Fruit fly (Drosophila melanogaster) whole organism, embryonic: ENCODE measurements around the gene ana1.

ENCODE experiments used
- B-H1 ChIP-seq: fragments of 200-800 bp; sonication (Bioruptor generic); IDR thresholded peaks from 3 replicates; pipeline ENCODE4 v1.3.6; 2022; ENCODE audit warnings: missing biosample characterization, missing genetic modification characterization
- Blimp-1 ChIP-seq: fragments of 200-800 bp; sonication (Bioruptor generic); optimal IDR thresholded peaks from 3 replicates; lab custom pipeline; 2018; ENCODE audit warnings: missing biosample characterization, missing genetic modification characterization, mild to moderate bottlenecking, moderate library complexity, missing genetic modification reagents
- CG10462 ChIP-seq: fragments of 200-800 bp; sonication (Bioruptor generic); optimal IDR thresholded peaks from 2 replicates; lab custom pipeline; 2016; ENCODE audit warnings: missing biosample characterization, missing genetic modification characterization
- CG11247 ChIP-seq: fragments of 200-800 bp; sonication (Bioruptor generic); IDR thresholded peaks from 2 replicates; pipeline ENCODE4 v1.3.6; 2022; ENCODE audit warnings: missing biosample characterization, missing genetic modification characterization
- CG1233 ChIP-seq: fragments of 200-800 bp; sonication (Bioruptor generic); optimal IDR thresholded peaks from 4 replicates; lab custom pipeline; 2018; ENCODE audit warnings: missing biosample characterization, mild to moderate bottlenecking, missing genetic modification characterization
- CG12391 ChIP-seq: fragments of 200-800 bp; sonication (Bioruptor generic); optimal IDR thresholded peaks from 3 replicates; lab custom pipeline; 2018; ENCODE audit warnings: missing biosample characterization, mild to moderate bottlenecking, missing genetic modification characterization, moderate library complexity
- CG14014 ChIP-seq: fragments of 200-800 bp; sonication (Bioruptor generic); IDR thresholded peaks from 2 replicates; pipeline ENCODE4 v1.3.6; 2022; ENCODE audit warnings: missing biosample characterization, missing genetic modification characterization
- CG14667 ChIP-seq: fragments of 200-800 bp; sonication (Bioruptor generic); IDR thresholded peaks from 2 replicates; pipeline ENCODE4 v1.3.6; 2022; ENCODE audit warnings: missing biosample characterization, missing genetic modification characterization
- CG15073 ChIP-seq: fragments of 200-800 bp; sonication (Bioruptor generic); optimal IDR thresholded peaks from 2 replicates; lab custom pipeline; 2016; ENCODE audit warnings: missing biosample characterization, missing genetic modification characterization
- CG15269 ChIP-seq: fragments of 200-800 bp; sonication (Bioruptor generic); optimal IDR thresholded peaks from 2 replicates; lab custom pipeline; 2018; ENCODE audit warnings: missing biosample characterization, mild to moderate bottlenecking, missing genetic modification characterization, moderate library complexity
- CG15696 ChIP-seq: fragments of 200-800 bp; sonication (Bioruptor generic); optimal IDR thresholded peaks from 2 replicates; lab custom pipeline; 2019; ENCODE audit warnings: missing biosample characterization, mild to moderate bottlenecking, missing genetic modification characterization, moderate library complexity
- CG17829 ChIP-seq: fragments of 200-800 bp; optimal IDR thresholded peaks from 2 replicates; lab custom pipeline; 2019; ENCODE audit warnings: missing biosample characterization, mild to moderate bottlenecking, missing genetic modification characterization, moderate library complexity
- CG17912 ChIP-seq: fragments of 200-800 bp; sonication (Bioruptor generic); optimal IDR thresholded peaks from 2 replicates; lab custom pipeline; 2018; ENCODE audit warnings: missing biosample characterization, mild to moderate bottlenecking, missing genetic modification characterization
- CG18262 ChIP-seq: fragments of 200-800 bp; optimal IDR thresholded peaks from 3 replicates; lab custom pipeline; 2019; ENCODE audit warnings: missing biosample characterization, mild to moderate bottlenecking, missing genetic modification characterization, moderate library complexity
- CG33557 ChIP-seq: fragments of 200-800 bp; sonication (Bioruptor generic); optimal IDR thresholded peaks from 2 replicates; lab custom pipeline; 2019; ENCODE audit warnings: missing biosample characterization, mild to moderate bottlenecking, missing genetic modification characterization, moderate library complexity
- CG3838 ChIP-seq: fragments of 200-800 bp; sonication (Bioruptor generic); optimal IDR thresholded peaks from 3 replicates; lab custom pipeline; 2016; ENCODE audit warnings: missing biosample characterization, missing genetic modification characterization
- CG4360 ChIP-seq: fragments of 200-800 bp; sonication (Bioruptor generic); IDR thresholded peaks from 2 replicates; pipeline ENCODE4 v1.3.6; 2022; ENCODE audit warnings: missing biosample characterization, missing genetic modification characterization
- CG5245 ChIP-seq: fragments of 200-800 bp; sonication (Bioruptor generic); optimal IDR thresholded peaks from 3 replicates; lab custom pipeline; 2016; ENCODE audit warnings: missing biosample characterization, missing genetic modification characterization
- CG7556 ChIP-seq: fragments of 200-800 bp; sonication (Bioruptor generic); optimal IDR thresholded peaks from 2 replicates; lab custom pipeline; 2017; ENCODE audit warnings: missing biosample characterization, mild to moderate bottlenecking, missing genetic modification characterization
- CG7839 ChIP-seq: fragments of 200-800 bp; sonication (Bioruptor generic); optimal IDR thresholded peaks from 3 replicates; lab custom pipeline; 2018; ENCODE audit warnings: missing biosample characterization, mild to moderate bottlenecking, missing genetic modification characterization, moderate library complexity
- CG7928 ChIP-seq: fragments of 200-800 bp; sonication (Bioruptor generic); optimal IDR thresholded peaks from 2 replicates; lab custom pipeline; 2017; ENCODE audit warnings: missing biosample characterization, mild to moderate bottlenecking, missing genetic modification characterization
- CG8290 ChIP-seq, 3 experiments: fragments of 200-800 bp; sonication (Bioruptor generic); optimal IDR thresholded peaks; 2 replicates each; lab custom pipeline; 2016 to 2019; ENCODE audit warnings: missing biosample characterization in 3 of 3, missing genetic modification characterization in 3 of 3, mild to moderate bottlenecking in 2 of 3, moderate library complexity in 1 of 3
- CG9727 ChIP-seq: fragments of 200-800 bp; sonication (Bioruptor generic); optimal IDR thresholded peaks from 3 replicates; lab custom pipeline; 2017; ENCODE audit warnings: missing biosample characterization, mild to moderate bottlenecking, missing genetic modification characterization
- CG9876 ChIP-seq: fragments of 200-800 bp; sonication (Bioruptor generic); optimal IDR thresholded peaks from 2 replicates; lab custom pipeline; 2016; ENCODE audit warnings: missing biosample characterization, missing genetic modification characterization
- CG9932 ChIP-seq: fragments of 200-800 bp; sonication (Bioruptor generic); IDR thresholded peaks from 2 replicates; pipeline ENCODE4 v1.3.6; 2022; ENCODE audit warnings: missing biosample characterization, missing genetic modification characterization
- D19A ChIP-seq: fragments of 200-800 bp; optimal IDR thresholded peaks from 3 replicates; lab custom pipeline; 2019; ENCODE audit warnings: missing biosample characterization, mild to moderate bottlenecking, missing genetic modification characterization, moderate library complexity
- D19B ChIP-seq: fragments of 200-800 bp; sonication (Bioruptor generic); optimal IDR thresholded peaks from 2 replicates; lab custom pipeline; 2017; ENCODE audit warnings: missing biosample characterization, mild to moderate bottlenecking, missing genetic modification characterization
- NfI ChIP-seq: fragments of 200-800 bp; sonication (Bioruptor generic); optimal IDR thresholded peaks from 3 replicates; lab custom pipeline; 2018; ENCODE audit warnings: missing biosample characterization, mild to moderate bottlenecking, missing genetic modification characterization, moderate library complexity
- Opbp ChIP-seq: fragments of 200-800 bp; sonication (Bioruptor generic); IDR thresholded peaks from 3 replicates; pipeline ENCODE4 v1.3.6; 2022; ENCODE audit warnings: missing biosample characterization, missing genetic modification characterization; ENCODE audit not compliant: partially characterized antibody
- Rx ChIP-seq: fragments of 200-800 bp; sonication (Bioruptor generic); IDR thresholded peaks from 2 replicates; pipeline ENCODE4 v1.3.6; 2022; ENCODE audit warnings: missing biosample characterization, missing genetic modification characterization
- Spps ChIP-seq: fragments of 200-800 bp; sonication (Bioruptor generic); optimal IDR thresholded peaks from 2 replicates; lab custom pipeline; 2018; ENCODE audit warnings: missing biosample characterization, mild to moderate bottlenecking, missing genetic modification characterization
- Sry-δ ChIP-seq: fragments of 200-800 bp; sonication (Bioruptor generic); optimal IDR thresholded peaks from 2 replicates; lab custom pipeline; 2016; ENCODE audit warnings: missing biosample characterization, missing genetic modification characterization
- ap ChIP-seq: fragments of 200-800 bp; sonication (Bioruptor generic); IDR thresholded peaks from 2 replicates; pipeline ENCODE4 v1.3.6; 2022; ENCODE audit warnings: missing biosample characterization, missing genetic modification characterization
- btn ChIP-seq: fragments of 200-800 bp; sonication (Bioruptor generic); optimal IDR thresholded peaks from 2 replicates; lab custom pipeline; 2016; ENCODE audit warnings: missing biosample characterization, missing genetic modification characterization
- croc ChIP-seq: fragments of 200-800 bp; sonication (Bioruptor generic); conservative IDR thresholded peaks from 3 replicates; pipeline ENCODE4 v1.3.6; 2022; ENCODE audit warnings: missing biosample characterization, missing genetic modification characterization
- dati ChIP-seq: fragments of 200-800 bp; sonication (Bioruptor generic); IDR thresholded peaks from 2 replicates; pipeline ENCODE4 v1.3.6; 2022; ENCODE audit warnings: missing biosample characterization, missing genetic modification characterization
- dimm ChIP-seq: fragments of 200-800 bp; sonication (Bioruptor generic); IDR thresholded peaks from 2 replicates; pipeline ENCODE4 v1.3.6; 2022; ENCODE audit warnings: missing biosample characterization, missing genetic modification characterization
- ems ChIP-seq: fragments of 200-800 bp; sonication (Bioruptor generic); optimal IDR thresholded peaks from 3 replicates; lab custom pipeline; 2016; ENCODE audit warnings: missing biosample characterization, missing genetic modification characterization
- fd102C ChIP-seq: fragments of 200-800 bp; sonication (Bioruptor generic); optimal IDR thresholded peaks from 2 replicates; lab custom pipeline; 2018; ENCODE audit warnings: missing biosample characterization, mild to moderate bottlenecking, missing genetic modification characterization, moderate library complexity
- fd64A ChIP-seq: fragments of 200-800 bp; sonication (Bioruptor generic); optimal IDR thresholded peaks from 3 replicates; lab custom pipeline; 2018; ENCODE audit warnings: missing biosample characterization, mild to moderate bottlenecking, missing genetic modification characterization
- gem ChIP-seq: fragments of 200-800 bp; sonication (Bioruptor generic); optimal IDR thresholded peaks from 2 replicates; lab custom pipeline; 2019; ENCODE audit warnings: missing biosample characterization, mild to moderate bottlenecking, missing genetic modification characterization, moderate library complexity
- insv ChIP-seq, 2 experiments: fragments of 200-800 bp; sonication (Bioruptor generic); optimal IDR thresholded peaks; 3 replicates each; lab custom pipeline; 2016 to 2018; ENCODE audit warnings: missing biosample characterization in 2 of 2, missing genetic modification characterization in 2 of 2
- jumu ChIP-seq: fragments of 200-800 bp; sonication (Bioruptor generic); optimal IDR thresholded peaks from 3 replicates; lab custom pipeline; 2016; ENCODE audit warnings: missing biosample characterization, missing genetic modification characterization
- kni ChIP-seq: fragments of 200-800 bp; sonication (Bioruptor generic); optimal IDR thresholded peaks from 3 replicates; lab custom pipeline; 2017; ENCODE audit warnings: mild to moderate bottlenecking, missing biosample characterization, missing genetic modification reagents, missing genetic modification characterization
- pfk ChIP-seq: fragments of 200-800 bp; sonication (Bioruptor generic); optimal IDR thresholded peaks from 2 replicates; lab custom pipeline; 2018; ENCODE audit warnings: missing biosample characterization, mild to moderate bottlenecking, missing genetic modification characterization, moderate library complexity
- sc ChIP-seq, 3 experiments: fragments of >200 bp in 2 of 3; fragments of 200-800 bp in 1 of 3; sonication (Bioruptor generic) in 1 of 3; optimal IDR thresholded peaks; 2 replicates in 2 of 3; 3 replicates in 1 of 3; lab custom pipeline; 2017; ENCODE audit warnings: mild to moderate bottlenecking in 1 of 3, missing biosample characterization in 1 of 3, missing genetic modification characterization in 1 of 3, missing genetic modification reagents in 1 of 3
- sim ChIP-seq: fragments of 200-800 bp; sonication (Bioruptor generic); IDR thresholded peaks from 2 replicates; pipeline ENCODE4 v1.3.6; 2022; ENCODE audit warnings: missing biosample characterization, missing genetic modification characterization
- sug ChIP-seq: fragments of 200-800 bp; optimal IDR thresholded peaks from 2 replicates; lab custom pipeline; 2019; ENCODE audit warnings: missing biosample characterization, mild to moderate bottlenecking, missing genetic modification characterization, moderate library complexity
- tin ChIP-seq: fragments of 200-800 bp; sonication (Bioruptor generic); optimal IDR thresholded peaks from 3 replicates; lab custom pipeline; 2016; ENCODE audit warnings: missing biosample characterization, missing genetic modification characterization
- vvl ChIP-seq: fragments of 200-800 bp; sonication (Bioruptor generic); IDR thresholded peaks from 2 replicates; pipeline ENCODE4 v1.3.6; 2022; ENCODE audit warnings: missing biosample characterization, missing genetic modification characterization

ana1 gene

DNA sequence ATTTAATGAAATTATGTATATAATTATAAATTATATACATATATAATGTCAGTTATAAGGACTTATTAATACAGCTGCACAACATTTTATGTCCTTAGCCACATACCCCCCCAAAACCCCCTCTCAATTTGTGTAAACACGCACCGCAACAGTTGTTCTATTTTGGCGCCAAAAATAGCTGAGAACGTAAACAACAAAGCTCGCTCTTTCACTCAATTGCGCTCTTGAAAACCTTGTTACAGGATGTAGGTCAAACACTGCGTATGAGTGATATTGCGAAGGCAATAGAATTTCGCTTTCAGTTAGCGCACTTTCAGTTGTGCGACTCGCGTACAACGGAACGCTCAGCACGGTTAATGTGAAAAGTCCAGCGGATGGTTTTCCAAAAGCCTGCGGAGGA, 14.0 kb downstream of the ana1 start, which contains the start of gene Esyt2 (continued):
- TF ChIP-seq CG7839 (tag; lab: Kevin White, UChicago) (peak; percentile 19), Sry-δ (GFP tag; lab: Kevin White, UChicago) (no peak), CG4360 (GFP tag; lab: Robert Waterston, UW) (no peak), CG1233 (GFP tag; lab: Kevin White, UChicago) (no peak), kni (GFP tag; lab: Kevin White, UChicago) (no peak), Opbp (GFP tag; lab: Robert Waterston, UW) (no peak), CG17912 (GFP tag; lab: Kevin White, UChicago) (no peak), CG17829 (no peak), Blimp-1 (GFP tag; lab: Kevin White, UChicago) (peak; percentile 27), CG7556 (GFP tag; lab: Kevin White, UChicago) (peak; percentile 30), CG5245 (GFP tag; lab: Kevin White, UChicago) (no peak), CG18262 (tag; lab: Kevin White, UChicago) (peak; percentile 47), sim (GFP tag; lab: Robert Waterston, UW) (no peak), sc (optimal IDR thresholded peaks at IDR 0.05; lab: Kevin White, UChicago) (no peak), sc (GFP tag; optimal IDR thresholded peaks at IDR 0.05; lab: Kevin White, UChicago) (no peak), CG12391 (tag; lab: Kevin White, UChicago) (peak; percentile 38), CG33557 (GFP tag; lab: Kevin White, UChicago) (no peak), CG3838 (GFP tag; lab: Kevin White, UChicago) (no peak), sug (no peak), CG7928 (GFP tag; lab: Kevin White, UChicago) (no peak), CG9932 (GFP tag; lab: Robert Waterston, UW) (peak; percentile 78), ap (GFP tag; lab: Robert Waterston, UW) (peak; percentile 43; the same call in 1 of the 2 replicates), dimm (GFP tag; lab: Robert Waterston, UW) (no peak), CG15696 (no peak), tin (no peak), gem (tag; lab: Kevin White, UChicago) (peak; percentile 72), fd102C (no peak), vvl (GFP tag; lab: Robert Waterston, UW) (peak; percentile 62), CG11247 (0 out of 2 replicates have a peak, but pooled peaks have one; percentile 36), dati (GFP tag; lab: Robert Waterston, UW) (no peak), fd64A (no peak), croc (GFP tag; lab: Robert Waterston, UW) (no peak), ems (GFP tag; lab: Kevin White, UChicago) (no peak), D19A (tag; lab: Kevin White, UChicago) (peak; percentile 15), insv (GFP tag; optimal IDR thresholded peaks at IDR 0.05; lab: Kevin White, UChicago) (no peak), D19B (GFP tag; lab: Kevin White, UChicago) (no peak), CG9876 (GFP tag; lab: Kevin White, UChicago) (no peak), pfk (GFP tag; lab: Kevin White, UChicago) (no peak), B-H1 (GFP tag; lab: Robert Waterston, UW) (peak; percentile 41; the same call in 1 of the 3 replicates), Spps (tag; lab: Kevin White, UChicago) (no peak), CG9727 (GFP tag; lab: Kevin White, UChicago) (peak; percentile 27), jumu (no peak), CG14014 (GFP tag; lab: Robert Waterston, UW) (peak; percentile 28; the same call in 1 of the 2 replicates), CG15073 (GFP tag; lab: Kevin White, UChicago) (no peak), Rx (no peak), btn (GFP tag; lab: Kevin White, UChicago) (no peak), CG15269 (tag; lab: Kevin White, UChicago) (peak; percentile 51), CG10462 (GFP tag; lab: Kevin White, UChicago) (no peak), NfI (GFP tag; lab: Kevin White, UChicago) (no peak), CG14667 (GFP tag; lab: Robert Waterston, UW) (no peak), CG8290 (GFP tag; optimal IDR thresholded peaks at IDR 0.05; lab: Kevin White, UChicago) (no peak), CG8290 (tag; optimal IDR thresholded peaks at IDR 0.05; lab: Kevin White, UChicago) (peak in 1 of 2 experiments; percentile 51)
